Worm (Caenorhabditis elegans) whole organism, late embryonic: ENCODE data around the gene grl-5.

Experiments used
- C08G9.2 ChIP-seq: sonication (generic microtip); optimal IDR thresholded peaks from 2 replicates; lab custom pipeline; 2016; ENCODE audit warnings: mild to moderate bottlenecking, missing genetic modification characterization, moderate library complexity, missing compliant biosample characterization
- ahr-1 ChIP-seq: sonication (generic microtip); optimal IDR thresholded peaks from 2 replicates; lab custom pipeline; 2016; ENCODE audit warnings: missing genetic modification characterization, missing compliant biosample characterization
- ama-1 ChIP-seq: fragments of 150-350 bp; optimal IDR thresholded peaks from 2 replicates; lab custom pipeline; 2014
- ceh-14 ChIP-seq: sonication (generic microtip); optimal IDR thresholded peaks from 2 replicates; lab custom pipeline; 2016; ENCODE audit warnings: missing genotype, missing genetic modification characterization, missing compliant biosample characterization
- ceh-19 ChIP-seq: fragments of 200-800 bp; sonication (Bioruptor generic); optimal IDR thresholded peaks from 2 replicates; lab custom pipeline; 2018; ENCODE audit warnings: mild to moderate bottlenecking, missing genetic modification characterization, missing compliant biosample characterization
- ceh-22 ChIP-seq: sonication (generic microtip); optimal IDR thresholded peaks from 2 replicates; lab custom pipeline; 2017; ENCODE audit warnings: missing biosample characterization, missing genetic modification characterization
- ceh-31 ChIP-seq: sonication (generic microtip); optimal IDR thresholded peaks from 2 replicates; lab custom pipeline; 2016; ENCODE audit warnings: missing genetic modification characterization, missing compliant biosample characterization
- ceh-34 ChIP-seq: sonication (generic microtip); optimal IDR thresholded peaks from 2 replicates; lab custom pipeline; 2016; ENCODE audit warnings: mild to moderate bottlenecking, missing genetic modification characterization, missing compliant biosample characterization
- ceh-45 ChIP-seq: fragments of 200-800 bp; sonication (Bioruptor generic); IDR thresholded peaks from 2 replicates; pipeline ENCODE4 v1.3.6; 2022; ENCODE audit warnings: missing genetic modification reagents, missing genetic modification characterization, missing compliant biosample characterization
- ceh-48 ChIP-seq: sonication (generic microtip); optimal IDR thresholded peaks from 2 replicates; lab custom pipeline; 2016; ENCODE audit warnings: missing genetic modification characterization, inconsistent platforms, missing compliant biosample characterization
- ceh-9 ChIP-seq: sonication (generic microtip); optimal IDR thresholded peaks from 2 replicates; lab custom pipeline; 2016; ENCODE audit warnings: mild to moderate bottlenecking, missing genetic modification characterization, inconsistent platforms, missing compliant biosample characterization
- elt-2 ChIP-seq: sonication (generic microtip); optimal IDR thresholded peaks from 2 replicates; lab custom pipeline; 2016; ENCODE audit warnings: missing genetic modification reagents, missing genetic modification characterization, missing compliant biosample characterization
- ets-4 ChIP-seq: sonication (generic microtip); optimal IDR thresholded peaks from 2 replicates; lab custom pipeline; 2016; ENCODE audit warnings: missing genetic modification characterization, missing compliant biosample characterization
- fax-1 ChIP-seq: sonication (generic microtip); optimal IDR thresholded peaks from 2 replicates; lab custom pipeline; 2016; ENCODE audit warnings: missing genotype, missing genetic modification characterization, missing compliant biosample characterization
- fkh-10 ChIP-seq: fragments of 150-350 bp; optimal IDR thresholded peaks from 2 replicates; lab custom pipeline; 2014; ENCODE audit warnings: missing biosample characterization, missing genetic modification reagents, missing genetic modification characterization
- fkh-6 ChIP-seq: sonication (generic microtip); optimal IDR thresholded peaks from 2 replicates; lab custom pipeline; 2016; ENCODE audit warnings: missing genetic modification characterization, missing compliant biosample characterization
- hlh-13 ChIP-seq: fragments of 200-800 bp; sonication (Bioruptor generic); optimal IDR thresholded peaks from 2 replicates; lab custom pipeline; 2018; ENCODE audit warnings: mild to moderate bottlenecking, missing genetic modification characterization, missing compliant biosample characterization
- hlh-30 ChIP-seq: sonication (generic microtip); optimal IDR thresholded peaks from 2 replicates; lab custom pipeline; 2017; ENCODE audit warnings: antibody characterized with exemption, missing genetic modification characterization, missing compliant biosample characterization; ENCODE audit not compliant: insufficient read depth
- hlh-6 ChIP-seq: sonication (generic microtip); optimal IDR thresholded peaks from 2 replicates; lab custom pipeline; 2016; ENCODE audit warnings: missing genotype, missing genetic modification characterization, missing compliant biosample characterization
- hlh-8 ChIP-seq: sonication (generic microtip); optimal IDR thresholded peaks from 2 replicates; lab custom pipeline; 2016; ENCODE audit warnings: missing genotype, missing genetic modification characterization, missing compliant biosample characterization
- lim-6 ChIP-seq: sonication (generic microtip); optimal IDR thresholded peaks from 2 replicates; lab custom pipeline; 2016; ENCODE audit warnings: missing genetic modification characterization, missing compliant biosample characterization
- mec-3 ChIP-seq: sonication (generic microtip); optimal IDR thresholded peaks from 2 replicates; lab custom pipeline; 2016; ENCODE audit warnings: borderline replicate concordance, missing genetic modification characterization, missing compliant biosample characterization
- nfya-1 ChIP-seq: sonication (generic microtip); optimal IDR thresholded peaks from 2 replicates; lab custom pipeline; 2017; ENCODE audit warnings: missing genetic modification characterization, mild to moderate bottlenecking, missing compliant biosample characterization, antibody characterized with exemption, moderate library complexity
- nhr-232 ChIP-seq: sonication (generic microtip); optimal IDR thresholded peaks from 2 replicates; lab custom pipeline; 2016; ENCODE audit warnings: missing genetic modification characterization, missing compliant biosample characterization
- npax-4 ChIP-seq: sonication (generic microtip); optimal IDR thresholded peaks from 2 replicates; lab custom pipeline; 2016; ENCODE audit warnings: missing genetic modification characterization, missing compliant biosample characterization
- odd-2 ChIP-seq: sonication (generic microtip); optimal IDR thresholded peaks from 2 replicates; lab custom pipeline; 2017; ENCODE audit warnings: antibody characterized with exemption, mild to moderate bottlenecking, missing genetic modification characterization, missing compliant biosample characterization
- pat-9 ChIP-seq: fragments of 200-800 bp; sonication (Bioruptor generic); optimal IDR thresholded peaks from 2 replicates; lab custom pipeline; 2018; ENCODE audit warnings: mild to moderate bottlenecking, missing genetic modification characterization, moderate library complexity, missing compliant biosample characterization
- pha-2 ChIP-seq: sonication (generic microtip); optimal IDR thresholded peaks from 2 replicates; lab custom pipeline; 2017; ENCODE audit warnings: mild to moderate bottlenecking, missing genetic modification characterization, missing compliant biosample characterization
- pha-4 ChIP-seq: fragments of 150-350 bp; optimal IDR thresholded peaks from 2 replicates; lab custom pipeline; 2018; ENCODE audit warnings: missing biosample characterization, missing genetic modification reagents, missing genetic modification characterization
- pqm-1 ChIP-seq: sonication (generic microtip); optimal IDR thresholded peaks from 2 replicates; lab custom pipeline; 2016; ENCODE audit warnings: missing genetic modification characterization, missing compliant biosample characterization
- pros-1 ChIP-seq: fragments of 150-350 bp; optimal IDR thresholded peaks from 2 replicates; lab custom pipeline; 2014; ENCODE audit warnings: missing biosample characterization, missing genetic modification reagents, missing genetic modification characterization
- syd-9 ChIP-seq: sonication (generic microtip); optimal IDR thresholded peaks from 2 replicates; lab custom pipeline; 2016; ENCODE audit warnings: mild to moderate bottlenecking, missing genetic modification characterization, moderate library complexity, missing compliant biosample characterization
- tbx-7 ChIP-seq: sonication (generic microtip); optimal IDR thresholded peaks from 2 replicates; lab custom pipeline; 2016; ENCODE audit warnings: missing genotype, missing genetic modification characterization, missing compliant biosample characterization
- unc-42 ChIP-seq: sonication (generic microtip); optimal IDR thresholded peaks from 2 replicates; lab custom pipeline; 2016; ENCODE audit warnings: missing genotype, missing genetic modification characterization, missing compliant biosample characterization
- unc-55 ChIP-seq: sonication (generic microtip); optimal IDR thresholded peaks from 2 replicates; lab custom pipeline; 2017; ENCODE audit warnings: missing biosample characterization, missing genetic modification reagents, missing genetic modification characterization
- ztf-16 ChIP-seq: sonication (generic microtip); optimal IDR thresholded peaks from 2 replicates; lab custom pipeline; 2017; ENCODE audit warnings: missing genetic modification characterization, missing compliant biosample characterization

grl-5 gene

ce11 chrV:4373656-4374055, 40.8 kb downstream of the grl-5 start:
- no peak for TF ChIP-seq ceh-45 (GFP tag; lab: Robert Waterston, UW)
- TF ChIP-seq ceh-9 (tag; lab: Kevin White, UChicago) = no peak
- no peak for TF ChIP-seq hlh-8 (tag; lab: Kevin White, UChicago)
- TF ChIP-seq ama-1 (lab: Kevin White, UChicago) = no peak
- TF ChIP-seq ets-4 = no peak
- TF ChIP-seq lim-6 (tag; lab: Kevin White, UChicago) = no peak

DNA sequence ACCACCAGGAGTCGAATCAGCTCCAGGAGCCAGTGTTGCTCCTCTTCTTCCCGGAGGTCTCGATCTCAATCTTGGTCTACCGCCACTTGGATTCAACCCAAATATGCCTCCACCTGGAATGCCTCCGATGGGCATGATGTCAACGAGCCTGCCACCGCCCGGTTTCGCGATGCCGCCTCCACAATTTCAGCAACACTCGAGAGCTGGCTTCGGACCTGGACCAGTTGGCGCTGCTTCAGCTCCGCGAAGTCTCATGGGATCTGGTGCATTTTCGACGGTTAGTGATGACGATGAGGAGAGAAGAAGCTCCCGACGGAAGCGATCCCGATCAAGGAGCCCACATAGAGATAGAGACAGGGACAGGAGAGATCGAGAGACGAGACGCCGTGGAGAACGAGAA, 41.5 kb downstream of the grl-5 start:
- TF ChIP-seq nhr-232 (tag; lab: Kevin White, UChicago) (no peak), fkh-6 (tag; lab: Kevin White, UChicago) (peak; percentile 6), ahr-1 (tag; lab: Kevin White, UChicago) (no peak), C08G9.2 (tag; lab: Kevin White, UChicago) (peak; percentile 49)

DNA sequence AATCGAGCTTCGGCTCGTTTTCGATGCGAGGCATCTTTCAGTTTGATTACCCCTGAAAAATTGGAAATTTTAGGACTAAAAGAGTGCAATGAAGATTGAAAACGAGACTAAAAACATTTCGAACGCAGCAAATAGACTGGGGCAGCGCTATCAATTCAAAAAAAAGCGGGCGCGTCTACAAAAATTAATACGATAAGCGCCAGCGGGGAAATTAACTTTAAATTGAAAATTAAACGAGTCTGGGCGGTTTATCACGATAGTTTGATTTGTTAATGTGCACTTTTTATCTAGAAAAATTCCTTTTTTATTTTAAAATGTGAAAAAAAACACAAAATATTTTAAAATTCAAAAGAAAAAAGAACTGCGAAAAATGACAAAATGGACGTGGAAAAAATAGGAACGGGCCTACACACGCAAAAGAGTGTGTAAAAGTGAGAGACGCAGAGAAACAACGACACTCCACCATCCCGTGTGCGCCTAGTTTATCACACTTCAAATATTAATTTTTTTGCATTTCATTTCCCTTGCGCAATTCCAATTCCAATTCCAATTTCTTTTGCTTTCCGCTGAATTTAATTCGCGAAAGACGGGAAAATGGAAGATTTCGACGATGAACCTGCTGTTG, 43.0 kb downstream of the grl-5 start, which contains the start of the genes gmpr-1 and fipp-1:
TSS of gene gmpr-1 (minus strand) at position 75 of the 625 bp plus-strand sequence.
TSS of gene fipp-1 (plus strand) at position 499 of the 625 bp plus-strand sequence.
- TF ChIP-seq mec-3 (no peak), lim-6 (tag; lab: Kevin White, UChicago) (no peak), hlh-6 (tag; lab: Kevin White, UChicago) (no peak), odd-2 (tag; lab: Kevin White, UChicago) (no peak), elt-2 (tag; lab: Kevin White, UChicago) (peak; percentile 32), syd-9 (tag; lab: Kevin White, UChicago) (no peak), npax-4 (tag; lab: Kevin White, UChicago) (no peak), fax-1 (tag; lab: Kevin White, UChicago) (no peak), pros-1 (tag; lab: Kevin White, UChicago) (no peak), tbx-7 (no peak), pha-2 (tag; lab: Kevin White, UChicago) (no peak), ceh-19 (no peak), pha-4 (no peak), nfya-1 (tag; lab: Kevin White, UChicago) (peak; percentile 29), unc-55 (GFP tag; lab: Kevin White, UChicago) (no peak), unc-42 (tag; lab: Kevin White, UChicago) (peak; percentile 43), ceh-34 (no peak), ets-4 (no peak), hlh-30 (tag; lab: Kevin White, UChicago) (no peak), ceh-22 (no peak), pqm-1 (tag; lab: Kevin White, UChicago) (no peak), ceh-9 (tag; lab: Kevin White, UChicago) (no peak), ztf-16 (tag; lab: Kevin White, UChicago) (no peak), hlh-13 (GFP tag; lab: Kevin White, UChicago) (no peak), ceh-48 (tag; lab: Kevin White, UChicago) (no peak), pat-9 (tag; lab: Kevin White, UChicago) (no peak), ahr-1 (tag; lab: Kevin White, UChicago) (no peak), C08G9.2 (tag; lab: Kevin White, UChicago) (no peak), ceh-31 (tag; lab: Kevin White, UChicago) (peak; percentile 12), ceh-14 (tag; lab: Kevin White, UChicago) (peak; percentile 22)

DNA sequence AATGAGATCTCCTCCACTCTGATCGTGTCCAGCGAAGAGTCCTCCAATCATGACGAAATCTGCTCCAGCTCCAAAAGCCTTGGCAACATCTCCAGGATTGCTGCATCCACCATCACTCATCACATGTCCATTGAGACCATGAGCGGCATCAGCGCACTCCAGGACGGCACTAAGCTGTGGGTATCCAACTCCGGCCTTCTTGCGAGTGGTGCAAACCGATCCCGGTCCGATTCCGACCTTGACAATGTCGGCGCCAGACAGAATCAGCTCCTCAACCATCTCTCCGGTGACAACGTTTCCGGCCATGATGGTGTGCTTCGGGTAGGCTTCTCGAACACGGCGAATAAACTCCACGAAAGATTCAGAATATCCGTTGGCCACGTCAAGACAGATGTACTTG, 43.9 kb downstream of the grl-5 start:
- TF ChIP-seq fkh-10 (GFP tag; lab: Kevin White, UChicago) = no peak
- TF ChIP-seq, all 69 proteins: peak for 0
